Fruit fly (Drosophila melanogaster) whole organism, pupa: ENCODE data around the gene sa.

Experiments
- CG10348 ChIP-seq: fragments of 200-800 bp; sonication (Bioruptor generic); IDR thresholded peaks from 2 replicates; pipeline ENCODE4 v1.3.6; 2022; ENCODE audit warnings: missing biosample characterization, missing genetic modification characterization
- CG12605 ChIP-seq: fragments of 200-800 bp; sonication (Bioruptor generic); IDR thresholded peaks from 2 replicates; pipeline ENCODE4 v1.3.6; 2022; ENCODE audit warnings: missing biosample characterization, missing genetic modification characterization
- CG13204 ChIP-seq: fragments of 200-800 bp; sonication (Bioruptor generic); optimal IDR thresholded peaks from 2 replicates; lab custom pipeline; 2018; ENCODE audit warnings: missing biosample characterization, mild to moderate bottlenecking, missing genetic modification characterization, moderate library complexity
- CG14655 ChIP-seq: fragments of 200-800 bp; sonication (Bioruptor generic); optimal IDR thresholded peaks from 3 replicates; lab custom pipeline; 2017; ENCODE audit warnings: mild to moderate bottlenecking, missing biosample characterization, missing genetic modification reagents, missing genetic modification characterization
- CG34367 ChIP-seq: fragments of 200-800 bp; sonication (Bioruptor generic); optimal IDR thresholded peaks from 2 replicates; lab custom pipeline; 2018; ENCODE audit warnings: missing biosample characterization, mild to moderate bottlenecking, missing genetic modification characterization
- CG8301 ChIP-seq: fragments of 200-800 bp; sonication (Bioruptor generic); optimal IDR thresholded peaks from 2 replicates; lab custom pipeline; 2018; ENCODE audit warnings: missing biosample characterization, mild to moderate bottlenecking, missing genetic modification characterization
- EcR ChIP-seq: fragments of 200-800 bp; sonication (Bioruptor generic); optimal IDR thresholded peaks from 3 replicates; lab custom pipeline; 2019; ENCODE audit warnings: missing biosample characterization, missing genetic modification characterization, mild to moderate bottlenecking, moderate library complexity, missing genetic modification reagents
- Pif1A ChIP-seq: fragments of 200-800 bp; sonication (Bioruptor generic); optimal IDR thresholded peaks from 3 replicates; lab custom pipeline; 2016; ENCODE audit warnings: missing biosample characterization, missing genetic modification characterization
- Pif1B ChIP-seq: fragments of 200-800 bp; sonication (Bioruptor generic); optimal IDR thresholded peaks from 3 replicates; lab custom pipeline; 2016; ENCODE audit warnings: missing biosample characterization, missing genetic modification characterization
- Snoo ChIP-seq: fragments of 200-800 bp; sonication (Bioruptor generic); optimal IDR thresholded peaks from 3 replicates; lab custom pipeline; 2017; ENCODE audit warnings: missing biosample characterization, mild to moderate bottlenecking, missing genetic modification characterization, inconsistent platforms
- fd96Ca ChIP-seq: fragments of 200-800 bp; sonication (Bioruptor generic); IDR thresholded peaks from 3 replicates; pipeline ENCODE4 v1.3.6; 2022; ENCODE audit warnings: missing biosample characterization, missing genetic modification characterization
- gl ChIP-seq: fragments of 200-800 bp; sonication (Bioruptor generic); optimal IDR thresholded peaks from 2 replicates; lab custom pipeline; 2018; ENCODE audit warnings: missing biosample characterization, mild to moderate bottlenecking, missing genetic modification characterization
- rn ChIP-seq: fragments of 200-800 bp; sonication (Bioruptor generic); IDR thresholded peaks from 2 replicates; pipeline ENCODE4 v1.3.6; 2022; ENCODE audit warnings: missing biosample characterization, missing genetic modification characterization

- TF ChIP-seq gl (tag; lab: Kevin White, UChicago) (no peak), CG10348 (GFP tag; lab: Robert Waterston, UW) (no peak), CG14655 (GFP tag; lab: Kevin White, UChicago) (no peak), EcR (GFP tag; lab: Kevin White, UChicago) (no peak), CG12605 (GFP tag; lab: Robert Waterston, UW) (no peak), CG13204 (no peak), fd96Ca (GFP tag; lab: Robert Waterston, UW) (no peak), CG34367 (tag; lab: Kevin White, UChicago) (no peak), CG8301 (no peak), rn (GFP tag; lab: Robert Waterston, UW) (no peak), Pif1B (GFP tag; lab: Kevin White, UChicago) (no peak), Pif1A (GFP tag; lab: Kevin White, UChicago) (no peak), Snoo (tag; lab: Kevin White, UChicago) (no peak)
Observed at dm6 chr3L:21455196-21455595, 48.7 kb upstream of the sa start.
